Worm (Caenorhabditis elegans): ENCODE data around the gene C36E8.6.
A peak's percentile ranks its signal among the peaks of the same experiment; 100 is the strongest.

Gene C36E8.6

ce11 chrIII:3969133-3969532 is 18.7 kb upstream of the C36E8.6 start:
- no peak for TF ChIP-seq unc-62 (GFP tag; optimal IDR thresholded peaks at IDR 0.05)
- no peak for TF ChIP-seq unc-120 (tag; optimal IDR thresholded peaks at IDR 0.05; ENCODE audit: poor library complexity, severe bottlenecking)
- no peak for TF ChIP-seq nhr-76 (tag; optimal IDR thresholded peaks at IDR 0.05)
- no peak for TF ChIP-seq bed-3 (GFP tag; optimal IDR thresholded peaks at IDR 0.05)
- TF ChIP-seq cnd-1 (tag; optimal IDR thresholded peaks at IDR 0.05): no peak
- TF ChIP-seq zip-8 (tag; optimal IDR thresholded peaks at IDR 0.05): no peak
- TF ChIP-seq sem-2 (GFP tag; optimal IDR thresholded peaks at IDR 0.05): no peak
- no peak for TF ChIP-seq ceh-43 (GFP tag; optimal IDR thresholded peaks at IDR 0.05)
- no peak for TF ChIP-seq lin-32 (GFP tag; optimal IDR thresholded peaks at IDR 0.05)
- TF ChIP-seq hlh-1 (tag; optimal IDR thresholded peaks at IDR 0.05): no peak
- TF ChIP-seq lin-13 (tag; optimal IDR thresholded peaks at IDR 0.05): no peak

ce11 chrIII:3970395-3970794 is 17.5 kb upstream of the C36E8.6 start:
- TF ChIP-seq mep-1 (tag; optimal IDR thresholded peaks at IDR 0.05): no peak
- peak; percentile 97 for TF ChIP-seq ces-1 (GFP tag; optimal IDR thresholded peaks at IDR 0.05)

ce11 chrIII:3972687-3973086 is 15.2 kb upstream of the C36E8.6 start, which contains the start of gene R10E9.4:
Gene R10E9.4, minus strand, starts transcription at chrIII:3972787.
- no peak for TF ChIP-seq lsy-2 (tag; optimal IDR thresholded peaks at IDR 0.05)
- no peak for TF ChIP-seq blmp-1 (tag; optimal IDR thresholded peaks at IDR 0.05)
- no peak for TF ChIP-seq elt-1 (tag; optimal IDR thresholded peaks at IDR 0.05; ENCODE audit: borderline replicate concordance, insufficient read depth)
- no peak for TF ChIP-seq pha-4 (tag; optimal IDR thresholded peaks at IDR 0.05)
- TF ChIP-seq ceh-39 (tag; optimal IDR thresholded peaks at IDR 0.05): no peak
- TF ChIP-seq bed-3 (GFP tag; optimal IDR thresholded peaks at IDR 0.05): no peak
- no peak for TF ChIP-seq lin-32 (GFP tag; optimal IDR thresholded peaks at IDR 0.05)
- no peak for TF ChIP-seq ces-1 (GFP tag; optimal IDR thresholded peaks at IDR 0.05)
- TF ChIP-seq elt-3 (tag; optimal IDR thresholded peaks at IDR 0.05): no peak
- no peak for TF ChIP-seq ham-2 (GFP tag; optimal IDR thresholded peaks at IDR 0.05)
- no peak for TF ChIP-seq nhr-76 (tag; optimal IDR thresholded peaks at IDR 0.05)
- TF ChIP-seq flh-1 (GFP tag; optimal IDR thresholded peaks at IDR 0.05): no peak
- no peak for TF ChIP-seq ceh-43 (GFP tag; optimal IDR thresholded peaks at IDR 0.05)
- TF ChIP-seq hlh-1 (tag; optimal IDR thresholded peaks at IDR 0.05): no peak
- no peak for TF ChIP-seq lin-13 (tag; optimal IDR thresholded peaks at IDR 0.05)
- no peak for TF ChIP-seq nhr-237 (tag; optimal IDR thresholded peaks at IDR 0.05)

- no peak for TF ChIP-seq M03D4.4 (tag; optimal IDR thresholded peaks at IDR 0.05)
- TF ChIP-seq ham-2 (GFP tag; optimal IDR thresholded peaks at IDR 0.05): no peak
- no peak for TF ChIP-seq mab-5 (tag; optimal IDR thresholded peaks at IDR 0.05)
- no peak for TF ChIP-seq ceh-83 (GFP tag; optimal IDR thresholded peaks at IDR 0.05)
- TF ChIP-seq nhr-28 (tag; optimal IDR thresholded peaks at IDR 0.05): no peak
- no peak for TF ChIP-seq tbx-8 (GFP tag; optimal IDR thresholded peaks at IDR 0.05)
- no peak for TF ChIP-seq hlh-1 (tag; optimal IDR thresholded peaks at IDR 0.05)
- TF ChIP-seq unc-62 (GFP tag; optimal IDR thresholded peaks at IDR 0.05): no peak
- TF ChIP-seq nhr-237 (tag; optimal IDR thresholded peaks at IDR 0.05): no peak
- no peak for TF ChIP-seq lsy-2 (tag; optimal IDR thresholded peaks at IDR 0.05)
- no peak for TF ChIP-seq ztf-11 (tag; optimal IDR thresholded peaks at IDR 0.05)
- TF ChIP-seq pha-4 (tag; optimal IDR thresholded peaks at IDR 0.05): no peak
These were observed 13.4 kb upstream of the C36E8.6 start for ce11 chrIII:3974503-3974902.

- TF ChIP-seq nhr-28 (tag; optimal IDR thresholded peaks at IDR 0.05): no peak
- no peak for TF ChIP-seq lin-13 (tag; optimal IDR thresholded peaks at IDR 0.05)
- TF ChIP-seq cnd-1 (tag; optimal IDR thresholded peaks at IDR 0.05): no peak
- TF ChIP-seq ceh-83 (GFP tag; optimal IDR thresholded peaks at IDR 0.05): no peak
- TF ChIP-seq mep-1 (tag; optimal IDR thresholded peaks at IDR 0.05): no peak
- no peak for TF ChIP-seq ces-1 (GFP tag; optimal IDR thresholded peaks at IDR 0.05)
- TF ChIP-seq sptf-1 (tag; optimal IDR thresholded peaks at IDR 0.05): no peak
- no peak for TF ChIP-seq ceh-39 (tag; optimal IDR thresholded peaks at IDR 0.05)
- no peak for TF ChIP-seq pha-4 (tag; optimal IDR thresholded peaks at IDR 0.05)
- no peak for TF ChIP-seq unc-120 (tag; optimal IDR thresholded peaks at IDR 0.05; ENCODE audit: poor library complexity, severe bottlenecking)
- TF ChIP-seq ham-2 (GFP tag; optimal IDR thresholded peaks at IDR 0.05): no peak
These were observed 12.9 kb upstream of the C36E8.6 start for ce11 chrIII:3975008-3975407.

- TF ChIP-seq snpc-4 (tag; optimal IDR thresholded peaks at IDR 0.05) (no peak), sptf-1 (tag; optimal IDR thresholded peaks at IDR 0.05) (no peak), mls-2 (tag; optimal IDR thresholded peaks at IDR 0.05) (no peak)
These were observed 11.6 kb upstream of the C36E8.6 start, which contains the start of gene msi-1 for ce11 chrIII:3976291-3976690. Gene msi-1, minus strand, starts transcription at chrIII:3976391.

All from whole organism, mixed stage, embryonic.